Worm (Caenorhabditis elegans): ENCODE results near the gene F32B6.4.
A peak's percentile ranks its signal among the peaks of the same experiment; 100 is the strongest.

The F32B6.4 gene

DNA sequence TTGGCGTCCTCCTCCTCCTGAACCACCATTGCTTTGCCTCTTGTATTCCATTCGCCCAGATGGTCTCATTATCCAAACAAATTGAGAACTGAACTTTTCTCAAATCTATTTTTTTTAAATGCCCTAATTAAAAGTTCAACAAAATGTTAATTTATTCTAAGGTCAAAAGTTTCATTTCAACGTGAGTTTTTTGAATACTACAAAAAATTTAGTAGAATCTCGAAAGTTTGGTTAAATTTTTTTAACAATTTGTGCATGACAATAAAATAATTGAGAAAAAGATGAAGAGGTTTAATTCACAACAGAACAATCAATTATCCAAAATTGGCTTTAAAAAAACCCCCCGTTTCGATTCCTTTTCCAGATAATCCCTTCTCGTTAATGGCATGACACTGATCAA lies at the start of gene F32B6.4:
Gene F32B6.4, minus strand, starts transcription at position 101 of the 400 bp plus-strand sequence.
- TF ChIP-seq nhr-67 (tag; optimal IDR thresholded peaks at IDR 0.05) (no peak), elt-1 (tag; optimal IDR thresholded peaks at IDR 0.05) (no peak), ceh-82 (tag; optimal IDR thresholded peaks at IDR 0.05) (no peak), ceh-16 (tag; optimal IDR thresholded peaks at IDR 0.05) (no peak), ztf-4 (tag; optimal IDR thresholded peaks at IDR 0.05) (no peak), mdl-1 (tag; optimal IDR thresholded peaks at IDR 0.05) (no peak), nhr-12 (tag; optimal IDR thresholded peaks at IDR 0.05) (no peak), elt-2 (tag; optimal IDR thresholded peaks at IDR 0.05) (no peak), ZK546.5 (tag; optimal IDR thresholded peaks at IDR 0.05) (no peak), elt-3 (tag; optimal IDR thresholded peaks at IDR 0.05) (no peak), lin-39 (tag; optimal IDR thresholded peaks at IDR 0.05) (no peak), aly-2 (tag; optimal IDR thresholded peaks at IDR 0.05) (no peak), jun-1 (tag; optimal IDR thresholded peaks at IDR 0.05) (no peak), ceh-9 (tag; optimal IDR thresholded peaks at IDR 0.05) (no peak), unc-62 (GFP tag; optimal IDR thresholded peaks at IDR 0.05) (no peak), ama-1 (optimal IDR thresholded peaks at IDR 0.05) (no peak)

DNA sequence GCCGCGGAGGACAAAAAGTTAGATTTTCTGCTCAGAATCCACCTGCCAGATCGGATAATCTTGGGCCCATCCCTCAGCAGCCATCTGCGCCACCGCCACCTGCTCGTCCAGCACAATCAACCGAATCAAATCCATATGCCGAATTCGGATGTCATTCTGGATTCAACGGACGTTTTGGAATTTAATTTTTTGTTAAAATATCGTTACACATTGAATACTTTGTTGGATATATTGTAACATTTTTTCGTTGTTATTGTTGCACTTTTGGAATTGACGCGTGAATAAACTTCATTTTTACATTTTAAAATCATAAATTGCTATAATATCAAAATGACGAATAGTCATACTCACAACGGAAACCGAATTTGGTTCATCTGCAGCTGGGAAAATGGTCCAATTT lies 41.7 kb upstream of the F32B6.4 start, which contains the start of gene spe-29:
Gene spe-29, plus strand, starts transcription at position 301 of the 400 bp plus-strand sequence.
- no peak for TF ChIP-seq ceh-16 (tag; optimal IDR thresholded peaks at IDR 0.05)
- TF ChIP-seq elt-1 (tag; optimal IDR thresholded peaks at IDR 0.05) = no peak
- TF ChIP-seq ceh-9 (tag; optimal IDR thresholded peaks at IDR 0.05) = no peak
- no peak for TF ChIP-seq pqm-1 (tag; optimal IDR thresholded peaks at IDR 0.05)
- no peak for TF ChIP-seq fos-1 (tag; optimal IDR thresholded peaks at IDR 0.05)
- no peak for TF ChIP-seq skn-1 (tag; optimal IDR thresholded peaks at IDR 0.05)
- no peak for TF ChIP-seq mml-1 (tag; optimal IDR thresholded peaks at IDR 0.05)
- no peak for TF ChIP-seq nfya-1 (tag; optimal IDR thresholded peaks at IDR 0.05; ENCODE audit: insufficient read depth)
- no peak for TF ChIP-seq ztf-11 (tag; optimal IDR thresholded peaks at IDR 0.05)
- no peak for TF ChIP-seq elt-3 (tag; optimal IDR thresholded peaks at IDR 0.05)
- TF ChIP-seq aly-2 (tag; optimal IDR thresholded peaks at IDR 0.05) = no peak

- TF ChIP-seq nhr-28 (tag; optimal IDR thresholded peaks at IDR 0.05) (no peak), nhr-43 (tag; optimal IDR thresholded peaks at IDR 0.05; ENCODE audit: poor library complexity, severe bottlenecking) (no peak), nhr-23 (tag; optimal IDR thresholded peaks at IDR 0.05) (peak; percentile 47), lin-15B (tag; optimal IDR thresholded peaks at IDR 0.05) (peak; percentile 75), pha-4 (tag; optimal IDR thresholded peaks at IDR 0.05) (peak; percentile 84)
Measured at ce11 chrIV:9932055-9932454, 40.2 kb upstream of the F32B6.4 start, which contains the start of the genes trmt-10A and F25H8.2. trmt-10A (minus strand) TSS chrIV:9932213. F25H8.2 (plus strand) TSS chrIV:9932235.

DNA sequence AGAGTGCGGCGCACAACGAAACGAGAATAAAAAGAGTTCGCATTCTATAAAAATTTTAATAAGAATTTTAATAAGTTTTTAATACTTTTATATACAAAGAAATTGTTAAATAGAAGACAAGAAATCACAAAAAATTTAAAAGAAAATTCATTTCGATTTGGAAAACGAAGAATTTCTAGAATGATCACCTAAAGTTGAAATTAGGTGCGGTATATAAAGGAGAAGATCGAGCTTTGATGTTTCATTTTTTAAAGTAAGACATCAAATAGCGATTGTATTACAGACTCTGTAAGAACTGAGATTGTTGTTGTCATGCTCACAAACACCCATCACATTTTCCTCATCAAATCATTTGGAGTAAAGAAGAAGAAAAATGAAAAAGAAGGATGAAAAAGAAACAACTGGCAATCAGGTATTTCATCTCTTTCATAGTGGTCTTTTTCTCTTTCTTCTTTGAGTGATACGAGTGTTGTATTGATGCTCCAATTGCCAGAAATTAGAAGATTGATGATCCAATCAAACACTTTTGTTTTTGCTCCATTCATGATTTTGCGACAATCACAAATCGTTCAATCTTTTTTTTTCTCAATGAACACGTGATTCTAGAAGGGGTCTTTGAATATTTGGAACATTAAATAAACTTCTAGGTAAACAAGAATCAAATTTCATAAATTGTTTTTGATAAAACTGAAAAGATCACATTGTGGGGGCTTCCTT lies 36.5 kb upstream of the F32B6.4 start, which contains the start of gene dur-1:
Gene dur-1, minus strand, starts transcription at position 51 of the 717 bp plus-strand sequence.
- TF ChIP-seq R02D3.7 (tag; optimal IDR thresholded peaks at IDR 0.05) (no peak), zag-1 (tag; optimal IDR thresholded peaks at IDR 0.05) (no peak), tbx-2 (tag; optimal IDR thresholded peaks at IDR 0.05) (no peak), egl-5 (tag; optimal IDR thresholded peaks at IDR 0.05) (peak; percentile 32), nfya-1 (tag; optimal IDR thresholded peaks at IDR 0.05; ENCODE audit: insufficient read depth) (peak; percentile 25), nhr-11 (tag; optimal IDR thresholded peaks at IDR 0.05) (no peak), ceh-82 (tag; optimal IDR thresholded peaks at IDR 0.05) (no peak), elt-2 (tag; optimal IDR thresholded peaks at IDR 0.05) (no peak), unc-62 (GFP tag; optimal IDR thresholded peaks at IDR 0.05) (no peak), ceh-28 (tag; optimal IDR thresholded peaks at IDR 0.05) (peak; percentile 5)

- no peak for TF ChIP-seq nhr-237 (tag; optimal IDR thresholded peaks at IDR 0.05)
- TF ChIP-seq ztf-4 (tag; optimal IDR thresholded peaks at IDR 0.05) = no peak
- no peak for TF ChIP-seq eor-1 (tag; optimal IDR thresholded peaks at IDR 0.05)
- no peak for TF ChIP-seq daf-12 (tag; optimal IDR thresholded peaks at IDR 0.05)
- no peak for TF ChIP-seq fos-1 (tag; optimal IDR thresholded peaks at IDR 0.05)
- no peak for TF ChIP-seq ceh-16 (tag; optimal IDR thresholded peaks at IDR 0.05)
- no peak for TF ChIP-seq nhr-76 (tag; optimal IDR thresholded peaks at IDR 0.05)
- TF ChIP-seq elt-1 (tag; optimal IDR thresholded peaks at IDR 0.05) = no peak
- no peak for TF ChIP-seq zag-1 (tag; optimal IDR thresholded peaks at IDR 0.05)
- no peak for TF ChIP-seq elt-2 (tag; optimal IDR thresholded peaks at IDR 0.05)
- no peak for TF ChIP-seq sea-2 (GFP tag; optimal IDR thresholded peaks at IDR 0.05)
- no peak for TF ChIP-seq pqm-1 (tag; optimal IDR thresholded peaks at IDR 0.05)
- TF ChIP-seq nhr-25 (tag; optimal IDR thresholded peaks at IDR 0.05) = no peak
- no peak for TF ChIP-seq nhr-43 (tag; optimal IDR thresholded peaks at IDR 0.05; ENCODE audit: poor library complexity, severe bottlenecking)
Measured at ce11 chrIV:9924419-9924818, 32.6 kb upstream of the F32B6.4 start.
